Worm (Caenorhabditis elegans) whole organism, late embryonic: ENCODE data around the gene H42K12.3.

Source experiments
- C38D4.7 ChIP-seq: fragments of 200-800 bp; sonication (Bioruptor generic); optimal IDR thresholded peaks from 2 replicates; lab custom pipeline; 2018; ENCODE audit warnings: mild to moderate bottlenecking, missing genetic modification characterization, moderate library complexity, missing compliant biosample characterization
- ama-1 ChIP-seq: fragments of 150-350 bp; optimal IDR thresholded peaks from 2 replicates; lab custom pipeline; 2014
- ceh-9 ChIP-seq: sonication (generic microtip); optimal IDR thresholded peaks from 2 replicates; lab custom pipeline; 2016; ENCODE audit warnings: mild to moderate bottlenecking, missing genetic modification characterization, inconsistent platforms, missing compliant biosample characterization
- elt-2 ChIP-seq: sonication (generic microtip); optimal IDR thresholded peaks from 2 replicates; lab custom pipeline; 2016; ENCODE audit warnings: missing genetic modification reagents, missing genetic modification characterization, missing compliant biosample characterization
- fkh-6 ChIP-seq: sonication (generic microtip); optimal IDR thresholded peaks from 2 replicates; lab custom pipeline; 2016; ENCODE audit warnings: missing genetic modification characterization, missing compliant biosample characterization
- hlh-13 ChIP-seq: fragments of 200-800 bp; sonication (Bioruptor generic); optimal IDR thresholded peaks from 2 replicates; lab custom pipeline; 2018; ENCODE audit warnings: mild to moderate bottlenecking, missing genetic modification characterization, missing compliant biosample characterization
- hlh-6 ChIP-seq: sonication (generic microtip); optimal IDR thresholded peaks from 2 replicates; lab custom pipeline; 2016; ENCODE audit warnings: missing genotype, missing genetic modification characterization, missing compliant biosample characterization
- nhr-11 ChIP-seq: fragments of 150-350 bp; optimal IDR thresholded peaks from 2 replicates; lab custom pipeline; 2014; ENCODE audit warnings: missing biosample characterization, missing genetic modification characterization
- pag-3 ChIP-seq: sonication (generic microtip); optimal IDR thresholded peaks from 2 replicates; lab custom pipeline; 2016; ENCODE audit warnings: missing compliant biosample characterization, missing genetic modification characterization, borderline replicate concordance
- pqm-1 ChIP-seq: sonication (generic microtip); optimal IDR thresholded peaks from 2 replicates; lab custom pipeline; 2016; ENCODE audit warnings: missing genetic modification characterization, missing compliant biosample characterization
- tbx-2 ChIP-seq: sonication (generic microtip); optimal IDR thresholded peaks from 2 replicates; lab custom pipeline; 2016; ENCODE audit warnings: missing genetic modification characterization, missing compliant biosample characterization

- no peak for TF ChIP-seq hlh-6 (tag; lab: Kevin White, UChicago)
- no peak for TF ChIP-seq tbx-2 (tag; lab: Kevin White, UChicago)
- TF ChIP-seq ceh-9 (tag; lab: Kevin White, UChicago) = no peak
- TF ChIP-seq pqm-1 = no peak
- no peak for TF ChIP-seq C38D4.7 (GFP tag; lab: Kevin White, UChicago)
- TF ChIP-seq elt-2 (tag; lab: Kevin White, UChicago) = no peak
- no peak for TF ChIP-seq fkh-6 (tag; lab: Kevin White, UChicago)
- no peak for TF ChIP-seq ama-1 (lab: Kevin White, UChicago)
- TF ChIP-seq nhr-11 = no peak
- no peak for TF ChIP-seq pag-3 (tag; lab: Kevin White, UChicago)
- no peak for TF ChIP-seq hlh-13 (GFP tag; lab: Kevin White, UChicago)
Measured at ce11 chrX:1299849-1300248, 11.3 kb upstream of the H42K12.3 start, which contains the start of gene inso-1.
